Fruit fly (Drosophila melanogaster) whole organism, embryonic: ENCODE data around the gene CG13085.

ENCODE experiments used
- Ada2b ChIP-seq: fragments of 200-800 bp; sonication (Bioruptor generic); IDR thresholded peaks from 2 replicates; pipeline ENCODE4 v1.3.6; 2022; ENCODE audit warnings: missing biosample characterization, missing genetic modification characterization
- CG11560 ChIP-seq: fragments of 200-800 bp; sonication (Bioruptor generic); IDR thresholded peaks from 3 replicates; pipeline ENCODE4 v1.3.6; 2022; ENCODE audit warnings: missing biosample characterization, missing genetic modification characterization
- CG8089 ChIP-seq: fragments of 200-800 bp; sonication (Bioruptor generic); optimal IDR thresholded peaks from 3 replicates; lab custom pipeline; 2016; ENCODE audit warnings: missing biosample characterization, missing genetic modification characterization
- Doc2 ChIP-seq: fragments of 200-800 bp; sonication (Bioruptor generic); IDR thresholded peaks from 2 replicates; pipeline ENCODE4 v1.3.6; 2022; ENCODE audit warnings: missing biosample characterization, missing genetic modification characterization
- Max ChIP-seq: fragments of 200-800 bp; sonication (Bioruptor generic); optimal IDR thresholded peaks from 2 replicates; lab custom pipeline; 2016; ENCODE audit warnings: missing biosample characterization, mild to moderate bottlenecking, missing genetic modification characterization
- pan ChIP-seq, 4 experiments: fragments of >200 bp in 3 of 4; fragments of 200-800 bp in 1 of 4; sonication (Bioruptor generic) in 1 of 4; optimal IDR thresholded peaks in 3 of 4; IDR thresholded peaks in 1 of 4; 2 replicates each; pipeline versions ENCODE4 v1.3.6 to Lab custom; 2017 to 2022; ENCODE audit warnings: missing biosample characterization in 2 of 4, missing genetic modification characterization in 2 of 4, mixed read lengths in 1 of 4
- pum ChIP-seq: fragments of 200-800 bp; sonication (Bioruptor generic); optimal IDR thresholded peaks from 2 replicates; lab custom pipeline; 2016; ENCODE audit warnings: missing biosample characterization, missing genetic modification characterization
- slp2 ChIP-seq: fragments of 200-800 bp; sonication (Bioruptor generic); optimal IDR thresholded peaks from 2 replicates; lab custom pipeline; 2016; ENCODE audit warnings: missing biosample characterization, missing genetic modification characterization

DNA sequence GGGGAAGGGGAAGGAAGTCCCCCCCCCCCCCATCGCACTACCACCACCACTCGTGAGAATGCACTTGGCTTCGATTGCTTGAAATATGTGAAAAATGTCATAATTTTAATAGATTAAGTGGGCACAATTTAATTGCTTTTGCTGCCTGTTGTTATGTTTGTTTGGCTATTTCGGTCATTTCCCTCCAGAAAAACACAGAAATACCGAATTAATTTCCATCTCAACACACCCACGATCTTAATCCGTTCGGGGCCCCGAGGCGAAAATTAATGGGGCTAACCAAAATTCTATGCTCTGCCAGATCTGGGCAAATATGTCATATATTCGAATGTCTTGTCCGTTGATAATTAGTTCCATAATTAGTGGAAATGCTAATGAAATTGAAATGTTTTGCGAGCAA lies 1.2 kb upstream of the CG13085 start:
- TF ChIP-seq Doc2 (GFP tag; lab: Robert Waterston, UW) (no peak), Max (GFP tag; lab: Kevin White, UChicago) (no peak), Ada2b (GFP tag; lab: Robert Waterston, UW) (no peak), pan (optimal IDR thresholded peaks at IDR 0.05; lab: Kevin White, UChicago) (no peak), pan (GFP tag; optimal IDR thresholded peaks at IDR 0.05 in 1 of 2, IDR thresholded peaks at IDR 0.05 in 1 of 2) (no peak), CG11560 (tag; lab: Robert Waterston, UW) (no peak), CG8089 (GFP tag; lab: Kevin White, UChicago) (no peak), slp2 (GFP tag; lab: Kevin White, UChicago) (no peak), pum (GFP tag; lab: Kevin White, UChicago) (no peak)
